Fruit fly (Drosophila melanogaster) whole organism: ENCODE results near the gene Idua.

ENCODE experiments used
- CG8478 ChIP-seq: fragments of >200 bp; optimal IDR thresholded peaks from 2 replicates; lab custom pipeline; 2018; ENCODE audit warnings: inconsistent platforms
- Dll ChIP-seq: fragments of >200 bp; optimal IDR thresholded peaks from 2 replicates; lab custom pipeline; 2017
- EcR ChIP-seq, 2 experiments: fragments of >200 bp; optimal IDR thresholded peaks; 2 replicates each; lab custom pipeline; 2017; ENCODE audit warnings: missing biosample characterization in 2 of 2, missing genetic modification characterization in 2 of 2, missing genetic modification reagents in 2 of 2
- pan ChIP-seq: fragments of >200 bp; optimal IDR thresholded peaks from 2 replicates; lab custom pipeline; 2017
- psq ChIP-seq: fragments of >200 bp; optimal IDR thresholded peaks from 2 replicates; lab custom pipeline; 2017
- usp ChIP-seq: fragments of >200 bp; optimal IDR thresholded peaks from 2 replicates; lab custom pipeline; 2017; ENCODE audit warnings: missing biosample characterization, missing genetic modification characterization, mixed read lengths

dm6 chr2L:11081337-11081736 lies 31.5 kb downstream of the Idua start, which contains the start of gene AstC:
- no peak for TF ChIP-seq EcR (GFP tag; optimal IDR thresholded peaks at IDR 0.05; lab: Kevin White, UChicago)
- no peak for TF ChIP-seq CG8478 (lab: Kevin White, UChicago)
- no peak for TF ChIP-seq psq
- no peak for TF ChIP-seq pan (lab: Kevin White, UChicago)
- no peak for TF ChIP-seq usp
- no peak for TF ChIP-seq Dll (lab: Kevin White, UChicago)
